Fruit fly (Drosophila melanogaster) whole organism, adult: ENCODE measurements around the gene Cp7Fa.

Experiments used
- CG11617 ChIP-seq: fragments of 200-800 bp; sonication (Bioruptor generic); optimal IDR thresholded peaks from 2 replicates; lab custom pipeline; 2017; ENCODE audit warnings: mild to moderate bottlenecking, missing biosample characterization, missing genetic modification reagents, missing genetic modification characterization
- CG12768 ChIP-seq: fragments of 200-800 bp; sonication (Bioruptor generic); optimal IDR thresholded peaks from 2 replicates; lab custom pipeline; 2017; ENCODE audit warnings: missing biosample characterization, missing genetic modification characterization, mild to moderate bottlenecking, moderate library complexity, missing genetic modification reagents
- CG14711 ChIP-seq: fragments of 200-800 bp; sonication (Bioruptor generic); optimal IDR thresholded peaks from 2 replicates; lab custom pipeline; 2018; ENCODE audit warnings: missing biosample characterization, mild to moderate bottlenecking, missing genetic modification characterization, moderate library complexity
- CG1620 ChIP-seq: fragments of 200-800 bp; sonication (Bioruptor generic); optimal IDR thresholded peaks from 2 replicates; lab custom pipeline; 2016; ENCODE audit warnings: missing biosample characterization, missing genetic modification characterization
- CG33017 ChIP-seq: fragments of 200-800 bp; sonication (Bioruptor generic); optimal IDR thresholded peaks from 2 replicates; lab custom pipeline; 2018; ENCODE audit warnings: missing biosample characterization, mild to moderate bottlenecking, missing genetic modification characterization, moderate library complexity
- CG5204 ChIP-seq: fragments of 200-800 bp; sonication (Bioruptor generic); optimal IDR thresholded peaks from 2 replicates; lab custom pipeline; 2016; ENCODE audit warnings: missing biosample characterization, missing genetic modification characterization
- CG7045 ChIP-seq: fragments of 200-800 bp; sonication (Bioruptor generic); optimal IDR thresholded peaks from 2 replicates; lab custom pipeline; 2017; ENCODE audit warnings: missing biosample characterization, mild to moderate bottlenecking, missing genetic modification characterization
- CG7101 ChIP-seq: fragments of 200-800 bp; sonication (Bioruptor generic); optimal IDR thresholded peaks from 2 replicates; lab custom pipeline; 2018; ENCODE audit warnings: missing biosample characterization, mild to moderate bottlenecking, missing genetic modification characterization, moderate library complexity
- Clk ChIP-seq: fragments of 200-800 bp; sonication (Bioruptor generic); optimal IDR thresholded peaks from 2 replicates; lab custom pipeline; 2017; ENCODE audit warnings: missing biosample characterization, missing genetic modification characterization
- Crg-1 ChIP-seq: fragments of 200-800 bp; sonication (Bioruptor generic); optimal IDR thresholded peaks from 2 replicates; lab custom pipeline; 2016; ENCODE audit warnings: missing biosample characterization, missing genetic modification characterization
- Hr96 ChIP-seq: fragments of 200-800 bp; sonication (Bioruptor generic); optimal IDR thresholded peaks from 2 replicates; lab custom pipeline; 2016; ENCODE audit warnings: missing biosample characterization, missing genetic modification characterization
- Mnt ChIP-seq: fragments of 200-800 bp; sonication (Bioruptor generic); optimal IDR thresholded peaks from 2 replicates; lab custom pipeline; 2016; ENCODE audit warnings: missing biosample characterization, mild to moderate bottlenecking, missing genetic modification characterization
- bab1 ChIP-seq: fragments of 200-800 bp; sonication (Bioruptor generic); optimal IDR thresholded peaks from 3 replicates; lab custom pipeline; 2019; ENCODE audit warnings: missing biosample characterization, mild to moderate bottlenecking, missing genetic modification characterization, moderate library complexity
- cic ChIP-seq: fragments of 200-800 bp; sonication (Bioruptor generic); optimal IDR thresholded peaks from 2 replicates; lab custom pipeline; 2017; ENCODE audit warnings: missing biosample characterization, mild to moderate bottlenecking, missing genetic modification characterization, moderate library complexity
- cnc ChIP-seq, 2 experiments: fragments of >200 bp; optimal IDR thresholded peaks; 2 replicates each; lab custom pipeline; 2017
- kay ChIP-seq: fragments of 200-800 bp; sonication (Bioruptor generic); peaks from one replicate; lab custom pipeline; 2016; ENCODE audit warnings: missing biosample characterization, missing genetic modification characterization, borderline replicate concordance
- ovo ChIP-seq: fragments of 200-800 bp; sonication (Bioruptor generic); optimal IDR thresholded peaks from 2 replicates; lab custom pipeline; 2016; ENCODE audit warnings: missing biosample characterization, missing genetic modification characterization
- pad ChIP-seq: fragments of 200-800 bp; sonication (Bioruptor generic); optimal IDR thresholded peaks from 3 replicates; lab custom pipeline; 2017; ENCODE audit warnings: missing biosample characterization, missing genetic modification characterization, mild to moderate bottlenecking, moderate library complexity, missing genetic modification reagents
- tj ChIP-seq: fragments of 200-800 bp; sonication (Bioruptor generic); optimal IDR thresholded peaks from 3 replicates; lab custom pipeline; 2017; ENCODE audit warnings: missing biosample characterization, mild to moderate bottlenecking, missing genetic modification characterization, moderate library complexity
- toe ChIP-seq: fragments of 200-800 bp; sonication (Bioruptor generic); optimal IDR thresholded peaks from 2 replicates; lab custom pipeline; 2016; ENCODE audit warnings: missing biosample characterization, missing genetic modification characterization

Gene Cp7Fa

dm6 chrX:8517121-8518024 is 46.7 kb downstream of the Cp7Fa start, which contains the start of gene Nrg:
Gene Nrg, plus strand, starts transcription at chrX:8517373.
- TF ChIP-seq CG11617 (GFP tag; lab: Kevin White, UChicago) (peak; percentile 1), tj (GFP tag; lab: Kevin White, UChicago) (peak; percentile 21), CG33017 (tag; lab: Kevin White, UChicago) (no peak), CG14711 (no peak), CG5204 (GFP tag; lab: Kevin White, UChicago) (no peak), pad (GFP tag; lab: Kevin White, UChicago) (peak; percentile 39), CG7045 (GFP tag; lab: Kevin White, UChicago) (no peak), toe (peak; percentile 3), kay (GFP tag; lab: Kevin White, UChicago) (no peak), ovo (GFP tag; lab: Kevin White, UChicago) (peak; percentile 3), CG12768 (GFP tag; lab: Kevin White, UChicago) (peak; percentile 14), CG7101 (tag; lab: Kevin White, UChicago) (peak; percentile 17), cnc (optimal IDR thresholded peaks at IDR 0.05; lab: Kevin White, UChicago) (no peak), Mnt (peak; percentile 65), CG1620 (peak; percentile 44), Crg-1 (GFP tag; lab: Kevin White, UChicago) (peak; percentile 40), bab1 (GFP tag; lab: Kevin White, UChicago) (peak; percentile 89), Clk (no peak), Hr96 (GFP tag; lab: Kevin White, UChicago) (no peak), cic (GFP tag; lab: Kevin White, UChicago) (peak; percentile 11)

- TF ChIP-seq CG11617 (GFP tag; lab: Kevin White, UChicago) (no peak), kay (GFP tag; lab: Kevin White, UChicago) (no peak), CG1620 (no peak), CG5204 (GFP tag; lab: Kevin White, UChicago) (no peak), CG7101 (tag; lab: Kevin White, UChicago) (no peak), pad (GFP tag; lab: Kevin White, UChicago) (peak; percentile 67)
These were observed 47.5 kb downstream of the Cp7Fa start for dm6 chrX:8518025-8518661.

dm6 chrX:8520517-8520916 is 49.8 kb downstream of the Cp7Fa start:
- TF ChIP-seq toe (no peak), CG14711 (no peak), Clk (no peak), Hr96 (GFP tag; lab: Kevin White, UChicago) (no peak), CG1620 (no peak), cnc (optimal IDR thresholded peaks at IDR 0.05; lab: Kevin White, UChicago) (no peak), cic (GFP tag; lab: Kevin White, UChicago) (no peak), CG12768 (GFP tag; lab: Kevin White, UChicago) (no peak), ovo (GFP tag; lab: Kevin White, UChicago) (no peak), CG33017 (tag; lab: Kevin White, UChicago) (no peak), CG7045 (GFP tag; lab: Kevin White, UChicago) (no peak), Crg-1 (GFP tag; lab: Kevin White, UChicago) (no peak), CG7101 (tag; lab: Kevin White, UChicago) (no peak)

dm6 chrX:8521492-8521891 is 50.8 kb downstream of the Cp7Fa start:
- TF ChIP-seq CG12768 (GFP tag; lab: Kevin White, UChicago) (no peak), CG33017 (tag; lab: Kevin White, UChicago) (no peak), CG14711 (no peak), cnc (optimal IDR thresholded peaks at IDR 0.05; lab: Kevin White, UChicago) (no peak), CG5204 (GFP tag; lab: Kevin White, UChicago) (no peak), bab1 (GFP tag; lab: Kevin White, UChicago) (no peak), Clk (no peak), CG11617 (GFP tag; lab: Kevin White, UChicago) (no peak)

- TF ChIP-seq Mnt (no peak), bab1 (GFP tag; lab: Kevin White, UChicago) (no peak), Crg-1 (GFP tag; lab: Kevin White, UChicago) (no peak), tj (GFP tag; lab: Kevin White, UChicago) (no peak), CG33017 (tag; lab: Kevin White, UChicago) (no peak), CG5204 (GFP tag; lab: Kevin White, UChicago) (no peak), ovo (GFP tag; lab: Kevin White, UChicago) (no peak), Hr96 (GFP tag; lab: Kevin White, UChicago) (no peak), kay (GFP tag; lab: Kevin White, UChicago) (no peak), CG7045 (GFP tag; lab: Kevin White, UChicago) (no peak), pad (GFP tag; lab: Kevin White, UChicago) (no peak), toe (no peak), cic (GFP tag; lab: Kevin White, UChicago) (no peak), CG1620 (no peak)
These were observed 51.8 kb downstream of the Cp7Fa start for dm6 chrX:8522504-8522903.
